Worm (Caenorhabditis elegans) whole organism, L1 larva: Measurements from ENCODE around the gene C05C8.7.

Experiments
- C16A3.4 ChIP-seq: fragments of 150-350 bp; optimal IDR thresholded peaks from 2 replicates; lab custom pipeline; 2014; ENCODE audit warnings: missing biosample characterization, missing genetic modification characterization
- Y116A8C.19 ChIP-seq: sonication (generic microtip); optimal IDR thresholded peaks from 2 replicates; lab custom pipeline; 2016; ENCODE audit warnings: missing compliant biosample characterization, missing genetic modification characterization, borderline replicate concordance
- blmp-1 ChIP-seq: fragments of 150-350 bp; optimal IDR thresholded peaks from 2 replicates; lab custom pipeline; 2014; ENCODE audit warnings: missing biosample characterization, missing genetic modification characterization
- ceh-8 ChIP-seq: fragments of 200-800 bp; sonication (Bioruptor generic); optimal IDR thresholded peaks from 2 replicates; lab custom pipeline; 2018; ENCODE audit warnings: mild to moderate bottlenecking, missing genetic modification characterization, moderate library complexity, missing compliant biosample characterization
- ceh-82 ChIP-seq, 3 experiments: fragments of 150-350 bp in 1 of 3; sonication (generic microtip) in 2 of 3; optimal IDR thresholded peaks; 2 replicates each; lab custom pipeline; 2014 to 2017; ENCODE audit warnings: missing biosample characterization in 3 of 3, missing genetic modification characterization in 3 of 3
- ces-1 ChIP-seq: fragments of 150-350 bp; optimal IDR thresholded peaks from 2 replicates; lab custom pipeline; 2014; ENCODE audit warnings: missing biosample characterization, missing genetic modification reagents, missing genetic modification characterization
- egl-13 ChIP-seq: sonication (generic microtip); optimal IDR thresholded peaks from 2 replicates; lab custom pipeline; 2016; ENCODE audit warnings: missing genotype, missing genetic modification reagents, missing genetic modification characterization, missing compliant biosample characterization
- elt-3 ChIP-seq, 6 experiments: fragments of 150-350 bp in 1 of 6; sonication (generic microtip); optimal IDR thresholded peaks; 2 replicates each; lab custom pipeline; 2017 to 2018; ENCODE audit warnings: missing biosample characterization in 6 of 6, missing genetic modification characterization in 6 of 6, inconsistent platforms in 1 of 6
- ets-5 ChIP-seq: fragments of 200-800 bp; sonication (Bioruptor generic); IDR thresholded peaks from 2 replicates; pipeline ENCODE4 v1.3.6; 2022; ENCODE audit warnings: missing genetic modification characterization, missing compliant biosample characterization
- fkh-10 ChIP-seq: sonication (generic microtip); optimal IDR thresholded peaks from 2 replicates; lab custom pipeline; 2017; ENCODE audit warnings: missing biosample characterization, missing genetic modification reagents, missing genetic modification characterization
- hlh-4 ChIP-seq: sonication (generic microtip); optimal IDR thresholded peaks from 2 replicates; lab custom pipeline; 2016; ENCODE audit warnings: mild to moderate bottlenecking, missing genetic modification characterization, missing compliant biosample characterization
- hpl-2 ChIP-seq: fragments of 150-350 bp; optimal IDR thresholded peaks from 2 replicates; lab custom pipeline; 2014; ENCODE audit warnings: missing biosample characterization, missing genetic modification reagents, missing genetic modification characterization
- jun-1 ChIP-seq: fragments of 150-350 bp; optimal IDR thresholded peaks from 2 replicates; lab custom pipeline; 2014; ENCODE audit warnings: missing biosample characterization, missing genetic modification reagents, missing genetic modification characterization
- lin-15B ChIP-seq: fragments of 150-350 bp; sonication (generic microtip); optimal IDR thresholded peaks from 3 replicates; lab custom pipeline; 2014; ENCODE audit warnings: missing biosample characterization, missing genetic modification characterization
- lin-39 ChIP-seq: fragments of 150-350 bp; optimal IDR thresholded peaks from 2 replicates; lab custom pipeline; 2014; ENCODE audit warnings: missing biosample characterization, missing genetic modification reagents, missing genetic modification characterization
- lsy-2 ChIP-seq, 2 experiments: fragments of 150-350 bp; optimal IDR thresholded peaks; 2 replicates each; lab custom pipeline; 2014; ENCODE audit warnings: missing biosample characterization in 2 of 2, missing genetic modification characterization in 2 of 2
- mef-2 ChIP-seq: fragments of 150-350 bp; optimal IDR thresholded peaks from 2 replicates; lab custom pipeline; 2014; ENCODE audit warnings: missing biosample characterization, missing genetic modification characterization
- nhr-12 ChIP-seq: sonication (generic microtip); optimal IDR thresholded peaks from 2 replicates; lab custom pipeline; 2017; ENCODE audit warnings: missing biosample characterization, missing genetic modification characterization
- nhr-19 ChIP-seq: fragments of 200-800 bp; sonication (Bioruptor generic); conservative IDR thresholded peaks from 2 replicates; pipeline ENCODE4 v1.3.6; 2022; ENCODE audit warnings: missing genetic modification characterization, missing compliant biosample characterization
- nhr-20 ChIP-seq: sonication (generic microtip); optimal IDR thresholded peaks from 2 replicates; lab custom pipeline; 2016; ENCODE audit warnings: mild to moderate bottlenecking, missing genetic modification characterization, missing compliant biosample characterization
- nhr-237 ChIP-seq: fragments of 150-350 bp; optimal IDR thresholded peaks from 2 replicates; lab custom pipeline; 2014; ENCODE audit warnings: missing biosample characterization, missing genetic modification characterization
- nhr-76 ChIP-seq: sonication (generic microtip); optimal IDR thresholded peaks from 2 replicates; lab custom pipeline; 2017; ENCODE audit warnings: missing biosample characterization, missing genetic modification characterization
- nhr-85 ChIP-seq: sonication (generic microtip); peaks from one replicate; lab custom pipeline; 2016; ENCODE audit warnings: missing genetic modification characterization, inconsistent platforms, missing compliant biosample characterization
- nhr-90 ChIP-seq: sonication (generic microtip); optimal IDR thresholded peaks from 2 replicates; lab custom pipeline; 2016; ENCODE audit warnings: mild to moderate bottlenecking, missing genetic modification characterization, missing compliant biosample characterization; ENCODE audit not compliant: poor library complexity
- pag-3 ChIP-seq: sonication (generic microtip); optimal IDR thresholded peaks from 2 replicates; lab custom pipeline; 2017; ENCODE audit warnings: missing genetic modification characterization, mild to moderate bottlenecking, missing compliant biosample characterization, antibody characterized with exemption, borderline replicate concordance; ENCODE audit not compliant: insufficient read depth
- skn-1 ChIP-seq: fragments of 150-350 bp; optimal IDR thresholded peaks from 2 replicates; lab custom pipeline; 2014; ENCODE audit warnings: missing biosample characterization, missing genetic modification characterization
- snpc-4 ChIP-seq: fragments of 150-350 bp; optimal IDR thresholded peaks from 2 replicates; lab custom pipeline; 2014; ENCODE audit warnings: missing biosample characterization, missing genetic modification characterization
- sox-4 ChIP-seq: sonication (generic microtip); optimal IDR thresholded peaks from 2 replicates; lab custom pipeline; 2016; ENCODE audit warnings: missing genetic modification characterization, missing compliant biosample characterization
- sup-37 ChIP-seq: fragments of 200-800 bp; sonication (Bioruptor generic); optimal IDR thresholded peaks from 2 replicates; lab custom pipeline; 2018; ENCODE audit warnings: mild to moderate bottlenecking, missing genetic modification characterization, missing compliant biosample characterization
- swsn-7 ChIP-seq: sonication (generic microtip); optimal IDR thresholded peaks from 2 replicates; lab custom pipeline; 2016; ENCODE audit warnings: missing genetic modification characterization, missing compliant biosample characterization
- tbx-2 ChIP-seq: sonication (generic microtip); optimal IDR thresholded peaks from 2 replicates; lab custom pipeline; 2016; ENCODE audit warnings: missing genetic modification characterization, missing compliant biosample characterization
- unc-30 ChIP-seq: sonication (generic microtip); optimal IDR thresholded peaks from 2 replicates; lab custom pipeline; 2017; ENCODE audit warnings: missing biosample characterization, missing genetic modification characterization
- unc-62 ChIP-seq: fragments of 150-350 bp; optimal IDR thresholded peaks from 2 replicates; lab custom pipeline; 2014; ENCODE audit warnings: missing biosample characterization, missing genetic modification reagents, missing genetic modification characterization
- unc-86 ChIP-seq: sonication (generic microtip); optimal IDR thresholded peaks from 2 replicates; lab custom pipeline; 2016; ENCODE audit warnings: missing genetic modification characterization, missing compliant biosample characterization
- unc-98 ChIP-seq: fragments of 200-800 bp; sonication (Bioruptor generic); IDR thresholded peaks from 2 replicates; pipeline ENCODE4 v1.3.6; 2022; ENCODE audit warnings: missing genetic modification characterization, missing compliant biosample characterization
- xbp-1 ChIP-seq: sonication (generic microtip); optimal IDR thresholded peaks from 2 replicates; lab custom pipeline; 2016; ENCODE audit warnings: missing genetic modification characterization, missing compliant biosample characterization
- zag-1 ChIP-seq: fragments of 150-350 bp; optimal IDR thresholded peaks from 2 replicates; lab custom pipeline; 2014; ENCODE audit warnings: missing biosample characterization, missing genetic modification characterization
- zip-4 ChIP-seq: fragments of 200-800 bp; sonication (Bioruptor generic); optimal IDR thresholded peaks from 2 replicates; lab custom pipeline; 2018; ENCODE audit warnings: mild to moderate bottlenecking, missing genetic modification characterization, moderate library complexity, missing compliant biosample characterization

Gene C05C8.7

ce11 chrV:7246951-7247350 is at the start of gene C05C8.7:
C05C8.7 (minus strand) TSS chrV:7247050.
- TF ChIP-seq sox-4 (tag; lab: Kevin White, UChicago) (no peak), hpl-2 (no peak), mef-2 (no peak), jun-1 (tag; lab: Kevin White, UChicago) (no peak), elt-3 (tag; optimal IDR thresholded peaks at IDR 0.05; lab: Kevin White, UChicago) (no peak), blmp-1 (peak; percentile 92)

ce11 chrV:7295270-7295669 is 48.4 kb upstream of the C05C8.7 start, which contains the start of gene F07G11.4:
F07G11.4 (minus strand) TSS chrV:7295370.
- TF ChIP-seq unc-86 (tag; lab: Kevin White, UChicago) (no peak), unc-30 (tag; lab: Kevin White, UChicago) (no peak), zip-4 (GFP tag; lab: Kevin White, UChicago) (no peak), sox-4 (tag; lab: Kevin White, UChicago) (no peak), jun-1 (tag; lab: Kevin White, UChicago) (no peak), swsn-7 (tag; lab: Kevin White, UChicago) (no peak), ces-1 (no peak), tbx-2 (no peak), fkh-10 (GFP tag; lab: Kevin White, UChicago) (no peak), ceh-8 (GFP tag; lab: Kevin White, UChicago) (no peak), nhr-12 (no peak), nhr-19 (GFP tag; lab: Robert Waterston, UW) (no peak), unc-98 (no peak), ets-5 (GFP tag; lab: Robert Waterston, UW) (no peak)

- no peak for TF ChIP-seq unc-86 (tag; lab: Kevin White, UChicago)
- TF ChIP-seq Y116A8C.19 (tag; lab: Kevin White, UChicago) = no peak
- TF ChIP-seq xbp-1 (tag; lab: Kevin White, UChicago) = no peak
- no peak for TF ChIP-seq unc-62 (GFP tag; lab: Kevin White, UChicago)
- no peak for TF ChIP-seq pag-3 (tag; lab: Kevin White, UChicago)
- no peak for TF ChIP-seq mef-2
- TF ChIP-seq hlh-4 = no peak
- no peak for TF ChIP-seq jun-1 (tag; lab: Kevin White, UChicago)
- TF ChIP-seq lsy-2 (tag; optimal IDR thresholded peaks at IDR 0.05; lab: Kevin White, UChicago) = no peak
- no peak for TF ChIP-seq ceh-8 (GFP tag; lab: Kevin White, UChicago)
- TF ChIP-seq C16A3.4 (tag; lab: Kevin White, UChicago) = no peak
- TF ChIP-seq skn-1 (tag; lab: Kevin White, UChicago) = no peak
- no peak for TF ChIP-seq nhr-85 (tag; lab: Kevin White, UChicago)
- TF ChIP-seq, all 84 proteins: peak for 0
Observed at ce11 chrV:7288699-7289098, 41.8 kb upstream of the C05C8.7 start, which contains the start of gene C13A2.1. C13A2.1 (plus strand) TSS chrV:7288999.

- no peak for TF ChIP-seq zag-1
- TF ChIP-seq zip-4 (GFP tag; lab: Kevin White, UChicago) = no peak
- no peak for TF ChIP-seq unc-30 (tag; lab: Kevin White, UChicago)
- no peak for TF ChIP-seq hlh-4
- TF ChIP-seq nhr-12 = no peak
- TF ChIP-seq sup-37 (GFP tag; lab: Kevin White, UChicago) = no peak
- TF ChIP-seq lin-15B (tag; lab: Kevin White, UChicago) = no peak
- TF ChIP-seq egl-13 (tag; lab: Kevin White, UChicago) = no peak
- TF ChIP-seq snpc-4 (tag; lab: Kevin White, UChicago) = no peak
- no peak for TF ChIP-seq tbx-2
- TF ChIP-seq ets-5 (GFP tag; lab: Robert Waterston, UW) = no peak
- no peak for TF ChIP-seq ceh-82 (tag; optimal IDR thresholded peaks at IDR 0.05; lab: Kevin White, UChicago)
- TF ChIP-seq hpl-2 = no peak
- no peak for TF ChIP-seq nhr-90 (tag; lab: Kevin White, UChicago)
- no peak for TF ChIP-seq jun-1 (tag; lab: Kevin White, UChicago)
- no peak for TF ChIP-seq nhr-20 (tag; lab: Kevin White, UChicago)
- no peak for TF ChIP-seq nhr-237
- TF ChIP-seq nhr-76 = no peak
- TF ChIP-seq lin-39 = no peak
Observed at ce11 chrV:7282037-7282436, 35.2 kb upstream of the C05C8.7 start, which contains the start of gene C13A2.3. C13A2.3 (plus strand) TSS chrV:7282337.
